Worm (Caenorhabditis elegans): Measurements from ENCODE around the gene T19C3.2.

T19C3.2 gene

DNA sequence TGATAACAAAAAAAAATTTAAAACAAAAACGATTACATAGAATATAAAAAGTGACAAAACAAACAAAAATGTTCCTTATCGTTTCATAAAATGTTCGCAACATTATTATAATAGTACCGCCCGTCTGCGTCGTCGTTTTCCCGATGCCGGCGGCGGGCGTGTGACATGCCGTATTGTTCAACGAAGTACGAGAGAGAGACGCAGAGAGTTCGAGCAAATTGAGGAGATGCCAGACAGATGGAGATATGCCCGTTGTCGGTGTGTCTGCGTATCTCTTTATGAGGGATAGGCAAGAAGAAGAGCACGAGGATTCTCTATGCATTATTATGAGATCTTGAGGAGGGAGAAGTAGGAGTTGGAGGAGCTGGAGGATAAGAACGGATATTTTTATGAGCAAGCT is 6.4 kb upstream of the T19C3.2 start (continued):
- TF ChIP-seq lin-35 (GFP tag; optimal IDR thresholded peaks at IDR 0.05): peak in 1 of 3 experiments; percentile 18
- TF ChIP-seq unc-62 (GFP tag; optimal IDR thresholded peaks at IDR 0.05): peak; percentile 57
- TF ChIP-seq hmg-20 (GFP tag; IDR thresholded peaks at IDR 0.05): peak; percentile 52; the same call in 1 of the 2 replicates
- no peak for TF ChIP-seq F57A8.1 (GFP tag; optimal IDR thresholded peaks at IDR 0.05)
- TF ChIP-seq somi-1 (GFP tag; optimal IDR thresholded peaks at IDR 0.05): peak; percentile 79
- no peak for TF ChIP-seq egl-18 (GFP tag; IDR thresholded peaks at IDR 0.05)
- TF ChIP-seq lin-26 (GFP tag; IDR thresholded peaks at IDR 0.05): peak; percentile 59; the same call in 1 of the 2 replicates
- TF ChIP-seq mcd-1 (GFP tag; IDR thresholded peaks at IDR 0.05): peak; percentile 70
- peak; percentile 53; the same call in 1 of the 2 replicates for TF ChIP-seq Y53G8AR.9 (GFP tag; conservative IDR thresholded peaks at IDR 0.05)
- TF ChIP-seq F23B12.7 (tag; optimal IDR thresholded peaks at IDR 0.05; ENCODE audit: insufficient read depth): peak; percentile 9
- 0 out of 2 replicates have a peak, but pooled peaks have one; percentile 60 for TF ChIP-seq ztf-6 (GFP tag; IDR thresholded peaks at IDR 0.05)
- TF ChIP-seq madf-10 (tag; optimal IDR thresholded peaks at IDR 0.05): peak; percentile 88
- TF ChIP-seq nfyb-1 (GFP tag; IDR thresholded peaks at IDR 0.05): peak; percentile 74
- peak; percentile 78 for TF ChIP-seq rcor-1 (GFP tag; IDR thresholded peaks at IDR 0.05)
- TF ChIP-seq Y79H2A.3 (GFP tag; conservative IDR thresholded peaks at IDR 0.05): no peak
- no peak for TF ChIP-seq hsf-1 (GFP tag; IDR thresholded peaks at IDR 0.05)
- TF ChIP-seq athp-1 (tag; optimal IDR thresholded peaks at IDR 0.05): peak; percentile 44
- TF ChIP-seq gei-17 (GFP tag; optimal IDR thresholded peaks at IDR 0.05): peak; percentile 42
- TF ChIP-seq let-607 (tag; optimal IDR thresholded peaks at IDR 0.05): peak; percentile 70 to 76
- TF ChIP-seq zfh-2 (GFP tag; conservative IDR thresholded peaks at IDR 0.05): peak; percentile 97
- peak; percentile 97 for TF ChIP-seq attf-5 (GFP tag; optimal IDR thresholded peaks at IDR 0.05)
- TF ChIP-seq tbp1 (GFP tag; optimal IDR thresholded peaks at IDR 0.05): peak; percentile 69
- peak; percentile 99 for TF ChIP-seq nhr-80 (tag; optimal IDR thresholded peaks at IDR 0.05)
- no peak for TF ChIP-seq snpc-4 (GFP tag; optimal IDR thresholded peaks at IDR 0.05)
- peak; percentile 56 to 78 (median 67) for TF ChIP-seq snpc-4 (tag; optimal IDR thresholded peaks at IDR 0.05)
- no peak for TF ChIP-seq snpc-1.3 (tag; optimal IDR thresholded peaks at IDR 0.05; ENCODE audit: insufficient read depth)
- no peak for TF ChIP-seq D2030.7 (GFP tag; IDR thresholded peaks at IDR 0.05)
- peak; percentile 74 for TF ChIP-seq ztf-18 (tag; optimal IDR thresholded peaks at IDR 0.05)
- TF ChIP-seq K12H6.12 (tag; optimal IDR thresholded peaks at IDR 0.05): peak; percentile 89
- TF ChIP-seq F22D6.2 (tag; optimal IDR thresholded peaks at IDR 0.05): peak; percentile 20
- no peak for TF ChIP-seq hlh-12 (tag; optimal IDR thresholded peaks at IDR 0.05)
- TF ChIP-seq cebp-2 (GFP tag; IDR thresholded peaks at IDR 0.05): no peak
- TF ChIP-seq egrh-3 (GFP tag; IDR thresholded peaks at IDR 0.05): no peak
- peak; percentile 67 for TF ChIP-seq tlf-1 (GFP tag; optimal IDR thresholded peaks at IDR 0.05)
- peak; percentile 84 for TF ChIP-seq lin-40 (tag; optimal IDR thresholded peaks at IDR 0.05)
- no peak for TF ChIP-seq dpff-1 (tag; optimal IDR thresholded peaks at IDR 0.05)
- peak; percentile 25 for TF ChIP-seq repo-1 (tag; optimal IDR thresholded peaks at IDR 0.05)
- no peak for TF ChIP-seq nhr-120 (GFP tag; IDR thresholded peaks at IDR 0.05)
- TF ChIP-seq C06A6.2 (GFP tag; conservative IDR thresholded peaks at IDR 0.05): peak; percentile 39; the same call in 1 of the 2 replicates
- TF ChIP-seq ceh-100 (GFP tag; IDR thresholded peaks at IDR 0.05): no peak
- TF ChIP-seq fkh-3 (tag; optimal IDR thresholded peaks at IDR 0.05): no peak
- TF ChIP-seq B0019.2 (GFP tag; conservative IDR thresholded peaks at IDR 0.05): no peak
- TF ChIP-seq K11D2.4 (GFP tag; IDR thresholded peaks at IDR 0.05): peak; percentile 77; the same call in 1 of the 2 replicates
- no peak for TF ChIP-seq xnd-1 (tag; optimal IDR thresholded peaks at IDR 0.05)
- TF ChIP-seq dox-1 (GFP tag; IDR thresholded peaks at IDR 0.05): peak; percentile 86
- TF ChIP-seq ekl-4 (GFP tag; IDR thresholded peaks at IDR 0.05): peak; percentile 60
- peak; percentile 90 for TF ChIP-seq pha-4 (tag; optimal IDR thresholded peaks at IDR 0.05)
- no peak for TF ChIP-seq rpc-1 (optimal IDR thresholded peaks at IDR 0.05)
- no peak for TF ChIP-seq rpc-1 (tag; optimal IDR thresholded peaks at IDR 0.05)
